Fruit fly (Drosophila melanogaster) whole organism, embryonic: ENCODE data around the gene CG43401.

Source experiments
- Asciz ChIP-seq: fragments of 200-800 bp; sonication (Bioruptor generic); optimal IDR thresholded peaks from 2 replicates; lab custom pipeline; 2017; ENCODE audit warnings: missing biosample characterization, mild to moderate bottlenecking, missing genetic modification characterization, missing genetic modification reagents
- CG10366 ChIP-seq: fragments of 200-800 bp; sonication (Bioruptor generic); IDR thresholded peaks from 2 replicates; pipeline ENCODE4 v1.3.6; 2022; ENCODE audit warnings: missing biosample characterization, missing genetic modification characterization
- CG13123 ChIP-seq: fragments of 200-800 bp; sonication (Bioruptor generic); optimal IDR thresholded peaks from 2 replicates; lab custom pipeline; 2016; ENCODE audit warnings: missing biosample characterization, missing genetic modification characterization
- CG15269 ChIP-seq: fragments of 200-800 bp; sonication (Bioruptor generic); optimal IDR thresholded peaks from 2 replicates; lab custom pipeline; 2018; ENCODE audit warnings: missing biosample characterization, mild to moderate bottlenecking, missing genetic modification characterization, moderate library complexity
- CG1602 ChIP-seq: fragments of 200-800 bp; sonication (Bioruptor generic); optimal IDR thresholded peaks from 3 replicates; lab custom pipeline; 2016; ENCODE audit warnings: missing biosample characterization, missing genetic modification characterization
- CG16779 ChIP-seq: fragments of 200-800 bp; sonication (Bioruptor generic); IDR thresholded peaks from 2 replicates; pipeline ENCODE4 v1.3.6; 2022; ENCODE audit warnings: missing biosample characterization, missing genetic modification characterization
- CG16863 ChIP-seq: fragments of 200-800 bp; sonication (Bioruptor generic); optimal IDR thresholded peaks from 3 replicates; lab custom pipeline; 2016; ENCODE audit warnings: missing biosample characterization, missing genetic modification characterization
- CG17829 ChIP-seq: fragments of 200-800 bp; optimal IDR thresholded peaks from 2 replicates; lab custom pipeline; 2019; ENCODE audit warnings: missing biosample characterization, mild to moderate bottlenecking, missing genetic modification characterization, moderate library complexity
- CG2129 ChIP-seq: fragments of 200-800 bp; sonication (Bioruptor generic); IDR thresholded peaks from 2 replicates; pipeline ENCODE4 v1.3.6; 2022; ENCODE audit warnings: missing biosample characterization, missing genetic modification characterization; ENCODE audit not compliant: partially characterized antibody
- CG2199 ChIP-seq: fragments of 200-800 bp; sonication (Bioruptor generic); IDR thresholded peaks from 3 replicates; pipeline ENCODE4 v1.3.6; 2022; ENCODE audit warnings: missing biosample characterization, missing genetic modification characterization
- CG2889 ChIP-seq: fragments of 200-800 bp; sonication (Bioruptor generic); IDR thresholded peaks from 3 replicates; pipeline ENCODE4 v1.3.6; 2022; ENCODE audit warnings: missing biosample characterization, missing genetic modification characterization
- CG30020 ChIP-seq: fragments of 200-800 bp; optimal IDR thresholded peaks from 2 replicates; lab custom pipeline; 2019; ENCODE audit warnings: missing biosample characterization, mild to moderate bottlenecking, missing genetic modification characterization, moderate library complexity
- CG32532 ChIP-seq: fragments of 200-800 bp; sonication (Bioruptor generic); IDR thresholded peaks from 2 replicates; pipeline ENCODE4 v1.3.6; 2022; ENCODE audit warnings: missing biosample characterization, missing genetic modification characterization
- CG32772 ChIP-seq: fragments of 200-800 bp; sonication (Bioruptor generic); IDR thresholded peaks from 2 replicates; pipeline ENCODE4 v1.3.6; 2022; ENCODE audit warnings: missing biosample characterization, missing genetic modification characterization
- CG34376 ChIP-seq: fragments of 200-800 bp; sonication (Bioruptor generic); optimal IDR thresholded peaks from 2 replicates; lab custom pipeline; 2018; ENCODE audit warnings: missing biosample characterization, mild to moderate bottlenecking, missing genetic modification characterization
- CG34422 ChIP-seq: fragments of 200-800 bp; sonication (Bioruptor generic); IDR thresholded peaks from 3 replicates; pipeline ENCODE4 v1.3.6; 2022; ENCODE audit warnings: missing biosample characterization, missing genetic modification characterization
- CG43689 ChIP-seq: fragments of 200-800 bp; sonication (Bioruptor generic); IDR thresholded peaks from 2 replicates; pipeline ENCODE4 v1.3.6; 2022; ENCODE audit warnings: missing biosample characterization, missing genetic modification characterization
- CG4424 ChIP-seq: fragments of 200-800 bp; sonication (Bioruptor generic); optimal IDR thresholded peaks from 3 replicates; lab custom pipeline; 2016; ENCODE audit warnings: missing biosample characterization, missing genetic modification characterization
- CG5953 ChIP-seq: fragments of 200-800 bp; sonication (Bioruptor generic); IDR thresholded peaks from 2 replicates; pipeline ENCODE4 v1.3.6; 2022; ENCODE audit warnings: missing biosample characterization, missing genetic modification characterization
- CG6654 ChIP-seq: fragments of 200-800 bp; sonication (Bioruptor generic); optimal IDR thresholded peaks from 2 replicates; lab custom pipeline; 2017; ENCODE audit warnings: missing biosample characterization, mild to moderate bottlenecking, missing genetic modification characterization
- CG7357 ChIP-seq: fragments of 200-800 bp; sonication (Bioruptor generic); IDR thresholded peaks from 3 replicates; pipeline ENCODE4 v1.3.6; 2022; ENCODE audit warnings: missing biosample characterization, missing genetic modification characterization
- Fer3 ChIP-seq: fragments of 200-800 bp; sonication (Bioruptor generic); optimal IDR thresholded peaks from 2 replicates; lab custom pipeline; 2018; ENCODE audit warnings: missing biosample characterization, mild to moderate bottlenecking, missing genetic modification characterization, moderate library complexity
- H2.0 ChIP-seq: fragments of 200-800 bp; sonication (Bioruptor generic); IDR thresholded peaks from 2 replicates; pipeline ENCODE4 v1.3.6; 2022; ENCODE audit warnings: missing biosample characterization, missing genetic modification characterization
- HHEX ChIP-seq: fragments of 200-800 bp; sonication (Bioruptor generic); optimal IDR thresholded peaks from 3 replicates; lab custom pipeline; 2017; ENCODE audit warnings: missing biosample characterization, mild to moderate bottlenecking, missing genetic modification characterization, missing genetic modification reagents
- HLH3B ChIP-seq: fragments of 200-800 bp; sonication (Bioruptor generic); IDR thresholded peaks from 2 replicates; pipeline ENCODE4 v1.3.6; 2022; ENCODE audit warnings: missing biosample characterization, missing genetic modification characterization
- HLH4C ChIP-seq: fragments of 200-800 bp; sonication (Bioruptor generic); IDR thresholded peaks from 3 replicates; pipeline ENCODE4 v1.3.6; 2022; ENCODE audit warnings: missing biosample characterization, missing genetic modification characterization; ENCODE audit not compliant: partially characterized antibody
- Hmx ChIP-seq: fragments of 200-800 bp; sonication (Bioruptor generic); optimal IDR thresholded peaks from 2 replicates; lab custom pipeline; 2016; ENCODE audit warnings: missing biosample characterization, missing genetic modification characterization
- Max ChIP-seq: fragments of 200-800 bp; sonication (Bioruptor generic); optimal IDR thresholded peaks from 2 replicates; lab custom pipeline; 2016; ENCODE audit warnings: missing biosample characterization, mild to moderate bottlenecking, missing genetic modification characterization
- NC2β ChIP-seq: fragments of 200-800 bp; sonication (Bioruptor generic); optimal IDR thresholded peaks from 2 replicates; lab custom pipeline; 2016; ENCODE audit warnings: missing biosample characterization, missing genetic modification characterization
- Oaz ChIP-seq: fragments of 200-800 bp; sonication (Bioruptor generic); IDR thresholded peaks from 2 replicates; pipeline ENCODE4 v1.3.6; 2022; ENCODE audit warnings: missing biosample characterization, missing genetic modification characterization
- Rx ChIP-seq: fragments of 200-800 bp; sonication (Bioruptor generic); IDR thresholded peaks from 2 replicates; pipeline ENCODE4 v1.3.6; 2022; ENCODE audit warnings: missing biosample characterization, missing genetic modification characterization
- Sox100B ChIP-seq: fragments of 200-800 bp; sonication (Bioruptor generic); optimal IDR thresholded peaks from 3 replicates; lab custom pipeline; 2018; ENCODE audit warnings: missing biosample characterization, mild to moderate bottlenecking, missing genetic modification characterization
- Vsx1 ChIP-seq: fragments of 200-800 bp; sonication (Bioruptor generic); optimal IDR thresholded peaks from 2 replicates; lab custom pipeline; 2017; ENCODE audit warnings: missing biosample characterization, mild to moderate bottlenecking, missing genetic modification characterization, missing genetic modification reagents
- abd-A ChIP-seq: fragments of 200-800 bp; sonication (Bioruptor generic); optimal IDR thresholded peaks from 3 replicates; lab custom pipeline; 2019; ENCODE audit warnings: missing biosample characterization, mild to moderate bottlenecking, missing genetic modification characterization, moderate library complexity
- chm ChIP-seq: fragments of 200-800 bp; sonication (Bioruptor generic); IDR thresholded peaks from 2 replicates; pipeline ENCODE4 v1.3.6; 2022; ENCODE audit warnings: missing biosample characterization, missing genetic modification characterization
- corto ChIP-seq: fragments of 200-800 bp; sonication (Bioruptor generic); optimal IDR thresholded peaks from 2 replicates; lab custom pipeline; 2016; ENCODE audit warnings: missing biosample characterization, mild to moderate bottlenecking, missing genetic modification characterization, moderate library complexity
- danr ChIP-seq: fragments of 200-800 bp; sonication (Bioruptor generic); IDR thresholded peaks from 2 replicates; pipeline ENCODE4 v1.3.6; 2022; ENCODE audit warnings: missing biosample characterization, missing genetic modification characterization
- dimm ChIP-seq: fragments of 200-800 bp; sonication (Bioruptor generic); IDR thresholded peaks from 2 replicates; pipeline ENCODE4 v1.3.6; 2022; ENCODE audit warnings: missing biosample characterization, missing genetic modification characterization
- eve ChIP-seq, 2 experiments: fragments of >200 bp; optimal IDR thresholded peaks; 2 replicates each; lab custom pipeline; 2017; ENCODE audit warnings: missing biosample characterization in 2 of 2, missing genetic modification characterization in 2 of 2
- gem ChIP-seq: fragments of 200-800 bp; sonication (Bioruptor generic); optimal IDR thresholded peaks from 2 replicates; lab custom pipeline; 2019; ENCODE audit warnings: missing biosample characterization, mild to moderate bottlenecking, missing genetic modification characterization, moderate library complexity
- grn ChIP-seq: fragments of 200-800 bp; sonication (Bioruptor generic); optimal IDR thresholded peaks from 3 replicates; lab custom pipeline; 2017; ENCODE audit warnings: missing biosample characterization, missing genetic modification characterization
- lola ChIP-seq, 3 experiments: fragments of >200 bp in 2 of 3; fragments of 200-800 bp in 1 of 3; sonication (Bioruptor generic) in 1 of 3; optimal IDR thresholded peaks; 2 replicates each; lab custom pipeline; 2017 to 2019; ENCODE audit warnings: missing biosample characterization in 3 of 3, missing genetic modification characterization in 3 of 3, mild to moderate bottlenecking in 1 of 3, moderate library complexity in 1 of 3
- pfk ChIP-seq: fragments of 200-800 bp; sonication (Bioruptor generic); optimal IDR thresholded peaks from 2 replicates; lab custom pipeline; 2018; ENCODE audit warnings: missing biosample characterization, mild to moderate bottlenecking, missing genetic modification characterization, moderate library complexity
- pnt ChIP-seq: fragments of 200-800 bp; sonication (Bioruptor generic); optimal IDR thresholded peaks from 3 replicates; lab custom pipeline; 2016; ENCODE audit warnings: missing biosample characterization, missing genetic modification characterization
- pros ChIP-seq: fragments of 200-800 bp; sonication (Bioruptor generic); optimal IDR thresholded peaks from 3 replicates; lab custom pipeline; 2019; ENCODE audit warnings: missing biosample characterization, mild to moderate bottlenecking, missing genetic modification characterization, moderate library complexity
- repo ChIP-seq: fragments of 200-800 bp; sonication (Bioruptor generic); optimal IDR thresholded peaks from 2 replicates; lab custom pipeline; 2016; ENCODE audit warnings: missing biosample characterization, missing genetic modification characterization
- sc ChIP-seq, 3 experiments: fragments of >200 bp in 2 of 3; fragments of 200-800 bp in 1 of 3; sonication (Bioruptor generic) in 1 of 3; optimal IDR thresholded peaks; 2 replicates in 2 of 3; 3 replicates in 1 of 3; lab custom pipeline; 2017; ENCODE audit warnings: mild to moderate bottlenecking in 1 of 3, missing biosample characterization in 1 of 3, missing genetic modification characterization in 1 of 3, missing genetic modification reagents in 1 of 3
- sens-2 ChIP-seq: fragments of 200-800 bp; sonication (Bioruptor generic); IDR thresholded peaks from 2 replicates; pipeline ENCODE4 v1.3.6; 2022; ENCODE audit warnings: missing biosample characterization, missing genetic modification characterization
- tap ChIP-seq: fragments of 200-800 bp; optimal IDR thresholded peaks from 3 replicates; lab custom pipeline; 2019; ENCODE audit warnings: missing biosample characterization, mild to moderate bottlenecking, missing genetic modification characterization, moderate library complexity
- vnd ChIP-seq: fragments of 200-800 bp; sonication (Bioruptor generic); IDR thresholded peaks from 3 replicates; pipeline ENCODE4 v1.3.6; 2022; ENCODE audit warnings: missing biosample characterization, missing genetic modification characterization; ENCODE audit not compliant: partially characterized antibody

The CG43401 gene

dm6 chr2L:1426821-1427265 lies 1.4 kb upstream of the CG43401 start (continued):
- TF ChIP-seq CG15269 (tag; lab: Kevin White, UChicago): peak; percentile 54
- peak; percentile 75; the same call in 2 of the 3 replicates for TF ChIP-seq CG34422
- peak; percentile 92 for TF ChIP-seq pros
- no peak for TF ChIP-seq CG16779 (GFP tag; lab: Robert Waterston, UW)
- peak; percentile 75 for TF ChIP-seq CG10366 (GFP tag; lab: Robert Waterston, UW)
- TF ChIP-seq Max (GFP tag; lab: Kevin White, UChicago): peak; percentile 66
- peak; percentile 75 for TF ChIP-seq HLH3B (GFP tag; lab: Robert Waterston, UW)
- TF ChIP-seq eve (GFP tag; optimal IDR thresholded peaks at IDR 0.05; lab: Kevin White, UChicago): peak in 1 of 2 experiments; percentile 87
- peak; percentile 90 for TF ChIP-seq gem
- no peak for TF ChIP-seq pfk (GFP tag; lab: Kevin White, UChicago)
- peak; percentile 47 for TF ChIP-seq Vsx1 (GFP tag; lab: Kevin White, UChicago)
- peak; percentile 56; the same call in 1 of the 2 replicates for TF ChIP-seq sens-2 (GFP tag; lab: Robert Waterston, UW)
- TF ChIP-seq danr (GFP tag; lab: Robert Waterston, UW): peak; percentile 50; the same call in 1 of the 2 replicates
- TF ChIP-seq NC2β (GFP tag; lab: Kevin White, UChicago): peak; percentile 47
- 0 out of 2 replicates have a peak, but pooled peaks have one; percentile 11 for TF ChIP-seq Oaz (GFP tag; lab: Robert Waterston, UW)
- no peak for TF ChIP-seq CG2129
- 0 out of 2 replicates have a peak, but pooled peaks have one; percentile 39 for TF ChIP-seq CG5953 (GFP tag; lab: Robert Waterston, UW)
- peak; percentile 48; the same call in 1 of the 2 replicates for TF ChIP-seq Rx
- peak in 1 of 3 experiments; percentile 89 for TF ChIP-seq lola (GFP tag; optimal IDR thresholded peaks at IDR 0.05; lab: Kevin White, UChicago)
- no peak for TF ChIP-seq sc (optimal IDR thresholded peaks at IDR 0.05; lab: Kevin White, UChicago)
- TF ChIP-seq sc (GFP tag; optimal IDR thresholded peaks at IDR 0.05; lab: Kevin White, UChicago): peak; percentile 74
- no peak for TF ChIP-seq abd-A (tag; lab: Kevin White, UChicago)
- peak; percentile 48 for TF ChIP-seq Fer3 (tag; lab: Kevin White, UChicago)
- TF ChIP-seq Asciz: peak; percentile 51
- TF ChIP-seq CG17829 (tag; lab: Kevin White, UChicago): peak; percentile 83
- TF ChIP-seq repo (GFP tag; lab: Kevin White, UChicago): peak; percentile 11
- TF ChIP-seq H2.0: peak; percentile 74
- TF ChIP-seq CG6654 (GFP tag; lab: Kevin White, UChicago): peak; percentile 50
- TF ChIP-seq CG43689: peak; percentile 6; the same call in 1 of the 2 replicates
- TF ChIP-seq CG32532 (GFP tag; lab: Robert Waterston, UW): peak; percentile 62
- TF ChIP-seq HHEX (GFP tag; lab: Kevin White, UChicago): peak; percentile 40
- TF ChIP-seq CG13123 (GFP tag; lab: Kevin White, UChicago): peak; percentile 48
- no peak for TF ChIP-seq CG34376 (GFP tag; lab: Kevin White, UChicago)
- TF ChIP-seq Sox100B (GFP tag; lab: Kevin White, UChicago): peak; percentile 70
- TF ChIP-seq grn: peak; percentile 52
- peak; percentile 78 for TF ChIP-seq CG4424 (GFP tag; lab: Kevin White, UChicago)
- 0 out of 3 replicates have a peak, but pooled peaks have one; percentile 38 for TF ChIP-seq CG7357
- no peak for TF ChIP-seq vnd (GFP tag; lab: Robert Waterston, UW)
- peak; percentile 17 for TF ChIP-seq corto (GFP tag; lab: Kevin White, UChicago)
- TF ChIP-seq tap (tag; lab: Kevin White, UChicago): peak; percentile 52
- TF ChIP-seq chm (GFP tag; lab: Robert Waterston, UW): peak; percentile 86
- peak; percentile 54 for TF ChIP-seq CG32772 (GFP tag; lab: Robert Waterston, UW)
- TF ChIP-seq pnt (GFP tag; lab: Kevin White, UChicago): peak; percentile 36
- no peak for TF ChIP-seq HLH4C
- no peak for TF ChIP-seq CG2889
- TF ChIP-seq Hmx (GFP tag; lab: Kevin White, UChicago): no peak
- TF ChIP-seq CG16863 (GFP tag; lab: Kevin White, UChicago): peak; percentile 29
- peak; percentile 80 for TF ChIP-seq CG1602 (GFP tag; lab: Kevin White, UChicago)
- peak; percentile 4 for TF ChIP-seq CG30020 (tag; lab: Kevin White, UChicago)
- TF ChIP-seq CG2199: peak; percentile 86
- TF ChIP-seq dimm (GFP tag; lab: Robert Waterston, UW): peak; percentile 57
